Worm (Caenorhabditis elegans): ENCODE measurements around the gene F01D5.6.
A peak's percentile ranks its signal among the peaks of the same experiment; 100 is the strongest.

DNA sequence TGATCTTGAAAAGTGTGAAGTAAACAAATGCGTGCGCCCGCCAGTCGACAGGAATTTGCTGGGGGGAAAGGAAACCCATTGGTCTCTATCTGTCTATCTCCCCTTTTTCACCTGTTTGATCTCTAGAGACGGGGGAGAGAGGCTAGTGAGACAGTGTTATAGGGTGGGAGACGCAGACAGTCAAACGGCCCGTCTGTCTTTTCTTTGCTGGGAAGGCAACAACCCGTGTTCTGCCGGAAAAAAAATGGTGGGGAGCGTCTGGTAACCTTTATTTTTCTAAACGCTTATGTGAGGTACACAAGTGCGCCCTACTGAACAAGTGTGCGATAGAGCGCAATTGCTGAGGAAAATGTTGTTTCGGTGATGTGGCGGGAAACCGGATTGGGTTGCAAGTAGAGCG, 44.2 kb downstream of the F01D5.6 start:
- peak in 1 of 2 experiments; percentile 44 for TF ChIP-seq unc-62 (GFP tag; optimal IDR thresholded peaks at IDR 0.05 in 1 of 2)
- TF ChIP-seq unc-62 (tag; optimal IDR thresholded peaks at IDR 0.05) = no peak
- TF ChIP-seq ceh-62 (tag; optimal IDR thresholded peaks at IDR 0.05) = no peak
- TF ChIP-seq ama-1 (optimal IDR thresholded peaks at IDR 0.05) = no peak
- no peak for TF ChIP-seq ztf-11 (tag; optimal IDR thresholded peaks at IDR 0.05)
- no peak for TF ChIP-seq skn-1 (tag; optimal IDR thresholded peaks at IDR 0.05)
- no peak for TF ChIP-seq lir-3 (tag; optimal IDR thresholded peaks at IDR 0.05)
- peak; percentile 85 for TF ChIP-seq nhr-77 (tag; optimal IDR thresholded peaks at IDR 0.05)
- no peak for TF ChIP-seq zag-1 (tag; optimal IDR thresholded peaks at IDR 0.05)
- peak; percentile 51 for TF ChIP-seq nhr-11 (tag; optimal IDR thresholded peaks at IDR 0.05)
- 0 out of 2 replicates have a peak, but pooled peaks have one; percentile 20 for TF ChIP-seq T26A8.4 (GFP tag; IDR thresholded peaks at IDR 0.05)
- no peak for TF ChIP-seq nhr-76 (tag; optimal IDR thresholded peaks at IDR 0.05)

Measured in whole organism, L4 larva.